Worm (Caenorhabditis elegans) whole organism, late embryonic: Measurements from ENCODE around the gene vps-18.

Experiments used
- ama-1 ChIP-seq: fragments of 150-350 bp; optimal IDR thresholded peaks from 2 replicates; lab custom pipeline; 2014
- ceh-22 ChIP-seq: sonication (generic microtip); optimal IDR thresholded peaks from 2 replicates; lab custom pipeline; 2017; ENCODE audit warnings: missing biosample characterization, missing genetic modification characterization
- che-1 ChIP-seq: sonication (generic microtip); optimal IDR thresholded peaks from 2 replicates; lab custom pipeline; 2016; ENCODE audit warnings: mild to moderate bottlenecking, missing genetic modification characterization, missing compliant biosample characterization
- elt-2 ChIP-seq: sonication (generic microtip); optimal IDR thresholded peaks from 2 replicates; lab custom pipeline; 2016; ENCODE audit warnings: missing genetic modification reagents, missing genetic modification characterization, missing compliant biosample characterization
- nhr-11 ChIP-seq: fragments of 150-350 bp; optimal IDR thresholded peaks from 2 replicates; lab custom pipeline; 2014; ENCODE audit warnings: missing biosample characterization, missing genetic modification characterization
- npax-4 ChIP-seq: sonication (generic microtip); optimal IDR thresholded peaks from 2 replicates; lab custom pipeline; 2016; ENCODE audit warnings: missing genetic modification characterization, missing compliant biosample characterization
- pha-4 ChIP-seq: fragments of 150-350 bp; optimal IDR thresholded peaks from 2 replicates; lab custom pipeline; 2018; ENCODE audit warnings: missing biosample characterization, missing genetic modification reagents, missing genetic modification characterization
- pqm-1 ChIP-seq: sonication (generic microtip); optimal IDR thresholded peaks from 2 replicates; lab custom pipeline; 2016; ENCODE audit warnings: missing genetic modification characterization, missing compliant biosample characterization
- rnt-1 ChIP-seq: sonication (generic microtip); optimal IDR thresholded peaks from 2 replicates; lab custom pipeline; 2016; ENCODE audit warnings: missing genetic modification characterization, missing compliant biosample characterization
- unc-55 ChIP-seq: sonication (generic microtip); optimal IDR thresholded peaks from 2 replicates; lab custom pipeline; 2017; ENCODE audit warnings: missing biosample characterization, missing genetic modification reagents, missing genetic modification characterization

ce11 chrII:4460297-4460696, 633 bp upstream of the vps-18 start:
- TF ChIP-seq che-1 (tag; lab: Kevin White, UChicago) (no peak), elt-2 (tag; lab: Kevin White, UChicago) (no peak), rnt-1 (tag; lab: Kevin White, UChicago) (no peak), unc-55 (GFP tag; lab: Kevin White, UChicago) (no peak), ama-1 (lab: Kevin White, UChicago) (no peak), pqm-1 (tag; lab: Kevin White, UChicago) (no peak), ceh-22 (no peak), npax-4 (tag; lab: Kevin White, UChicago) (no peak), nhr-11 (tag; lab: Kevin White, UChicago) (no peak), pha-4 (no peak)
